Worm (Caenorhabditis elegans) whole organism, midembryonic: ENCODE measurements around the gene Y38H6A.1.
"Not testable (repeated sequence)": the region's sequence is repeated elsewhere in the genome, so short reads cannot be mapped to it uniquely, and the experiment has no call there.

Experiments
- T22C8.4 ChIP-seq: fragments of 200-800 bp; sonication (Bioruptor generic); IDR thresholded peaks from 2 replicates; pipeline ENCODE4 v1.3.6; 2022; ENCODE audit warnings: missing genetic modification characterization, missing compliant biosample characterization
- flt-1 ChIP-seq: fragments of 200-800 bp; sonication (Bioruptor generic); IDR thresholded peaks from 2 replicates; pipeline ENCODE4 v1.3.6; 2022; ENCODE audit warnings: missing genetic modification characterization, missing compliant biosample characterization
- med-1 ChIP-seq: sonication (generic microtip); optimal IDR thresholded peaks from 2 replicates; lab custom pipeline; 2017; ENCODE audit warnings: missing genetic modification characterization, mild to moderate bottlenecking, missing compliant biosample characterization, antibody characterized with exemption, missing genetic modification reagents; ENCODE audit not compliant: insufficient read depth
- ztf-23 ChIP-seq: fragments of 200-800 bp; sonication (Bioruptor generic); IDR thresholded peaks from 2 replicates; pipeline ENCODE4 v1.3.6; 2022; ENCODE audit warnings: missing genetic modification reagents, missing genetic modification characterization, missing compliant biosample characterization

- not testable (repeated sequence) for TF ChIP-seq ztf-23 (GFP tag; lab: Robert Waterston, UW); flt-1 (GFP tag; lab: Robert Waterston, UW); med-1 (GFP tag; lab: Kevin White, UChicago); T22C8.4 (GFP tag; lab: Robert Waterston, UW)
Observed at ce11 chrV:20303288-20303687, 22.2 kb upstream of the Y38H6A.1 start, which contains the start of gene ZC15.3.
